Fruit fly (Drosophila melanogaster) Kc167 (cell line): Measurements from ENCODE around the gene Dyro.

Experiments
- Myc ChIP-seq: fragments of >200 bp; optimal IDR thresholded peaks from 2 replicates; lab custom pipeline; 2017; ENCODE audit warnings: missing external identifiers
- Sin3A ChIP-seq: fragments of >200 bp; optimal IDR thresholded peaks from 2 replicates; lab custom pipeline; 2018; ENCODE audit warnings: missing external identifiers
- h ChIP-seq: fragments of >200 bp; optimal IDR thresholded peaks from 3 replicates; lab custom pipeline; 2018; ENCODE audit warnings: missing external identifiers
- insv ChIP-seq: fragments of >200 bp; optimal IDR thresholded peaks from 3 replicates; lab custom pipeline; 2018; ENCODE audit warnings: missing external identifiers
- psq ChIP-seq: fragments of >200 bp; optimal IDR thresholded peaks from 2 replicates; lab custom pipeline; 2017; ENCODE audit warnings: missing external identifiers
- ttk ChIP-seq: sonication (Bioruptor generic); optimal IDR thresholded peaks from 2 replicates; lab custom pipeline; 2017; ENCODE audit warnings: missing external identifiers

Gene Dyro

dm6 chr3L:11254470-11255185 lies 41.1 kb downstream of the Dyro start:
- TF ChIP-seq psq (lab: Kevin White, UChicago) = no peak
- TF ChIP-seq insv (lab: Kevin White, UChicago) = no peak
- TF ChIP-seq h (lab: Kevin White, UChicago) = no peak

- TF ChIP-seq Sin3A (lab: Kevin White, UChicago) = no peak
- TF ChIP-seq insv (lab: Kevin White, UChicago) = no peak
- no peak for TF ChIP-seq ttk (lab: Kevin White, UChicago)
- TF ChIP-seq h (lab: Kevin White, UChicago) = no peak
- no peak for TF ChIP-seq Myc (lab: Kevin White, UChicago)
- no peak for TF ChIP-seq psq (lab: Kevin White, UChicago)
Observed at dm6 chr3L:11253690-11254243, 42.0 kb downstream of the Dyro start.

- TF ChIP-seq Myc (lab: Kevin White, UChicago) (no peak), psq (lab: Kevin White, UChicago) (no peak), h (lab: Kevin White, UChicago) (no peak), ttk (lab: Kevin White, UChicago) (no peak), Sin3A (lab: Kevin White, UChicago) (no peak), insv (lab: Kevin White, UChicago) (no peak)
Observed at dm6 chr3L:11253140-11253539, 42.6 kb downstream of the Dyro start.

dm6 chr3L:11252424-11253118 lies 43.1 kb downstream of the Dyro start:
- TF ChIP-seq insv (lab: Kevin White, UChicago) = no peak
- TF ChIP-seq h (lab: Kevin White, UChicago) = no peak
- no peak for TF ChIP-seq Myc (lab: Kevin White, UChicago)
- TF ChIP-seq ttk (lab: Kevin White, UChicago) = no peak
- no peak for TF ChIP-seq psq (lab: Kevin White, UChicago)
- no peak for TF ChIP-seq Sin3A (lab: Kevin White, UChicago)

dm6 chr3L:11251721-11252423 lies 43.8 kb downstream of the Dyro start, which contains the start of gene scyl:
TSS of gene scyl (plus strand) at chr3L:11252307.
- TF ChIP-seq psq (lab: Kevin White, UChicago) (no peak), ttk (lab: Kevin White, UChicago) (no peak), Myc (lab: Kevin White, UChicago) (no peak)

dm6 chr3L:11248303-11248702 lies 47.4 kb downstream of the Dyro start:
- TF ChIP-seq ttk (lab: Kevin White, UChicago) (no peak), Sin3A (lab: Kevin White, UChicago) (no peak), Myc (lab: Kevin White, UChicago) (no peak), psq (lab: Kevin White, UChicago) (no peak)

- TF ChIP-seq insv (lab: Kevin White, UChicago) = no peak
- no peak for TF ChIP-seq Myc (lab: Kevin White, UChicago)
- no peak for TF ChIP-seq psq (lab: Kevin White, UChicago)
- TF ChIP-seq h (lab: Kevin White, UChicago) = no peak
Observed at dm6 chr3L:11247370-11248255, 48.1 kb downstream of the Dyro start.

dm6 chr3L:11246046-11246887 lies 49.5 kb downstream of the Dyro start:
- TF ChIP-seq psq (lab: Kevin White, UChicago) (no peak), insv (lab: Kevin White, UChicago) (no peak), h (lab: Kevin White, UChicago) (no peak), Myc (lab: Kevin White, UChicago) (no peak), Sin3A (lab: Kevin White, UChicago) (no peak), ttk (lab: Kevin White, UChicago) (no peak)

dm6 chr3L:11244024-11244576 lies 51.6 kb downstream of the Dyro start:
- TF ChIP-seq h (lab: Kevin White, UChicago) (no peak), Sin3A (lab: Kevin White, UChicago) (no peak)

dm6 chr3L:11243292-11243670 lies 52.4 kb downstream of the Dyro start:
- TF ChIP-seq psq (lab: Kevin White, UChicago) (no peak), h (lab: Kevin White, UChicago) (no peak), Sin3A (lab: Kevin White, UChicago) (no peak), ttk (lab: Kevin White, UChicago) (no peak), Myc (lab: Kevin White, UChicago) (no peak), insv (lab: Kevin White, UChicago) (no peak)
